Worm (Caenorhabditis elegans) whole organism, young adult: ENCODE measurements around the gene Y53F4B.51.

Source experiments
- B0019.2 ChIP-seq: fragments of 200-800 bp; sonication (Bioruptor generic); conservative IDR thresholded peaks from 2 replicates; pipeline ENCODE4 v1.3.6; 2022; ENCODE audit warnings: missing genetic modification reagents, missing genetic modification characterization, missing compliant biosample characterization
- B0035.1 ChIP-seq: sonication (generic microtip); optimal IDR thresholded peaks from 2 replicates; lab custom pipeline; 2016; ENCODE audit warnings: missing genetic modification characterization, mild to moderate bottlenecking, missing compliant biosample characterization, missing genotype, missing genetic modification reagents
- B0336.3 ChIP-seq: fragments of 200-800 bp; sonication (Bioruptor generic); IDR thresholded peaks from 2 replicates; pipeline ENCODE4 v1.3.6; 2022; ENCODE audit warnings: missing genetic modification characterization, missing compliant biosample characterization
- F10E7.11 ChIP-seq: sonication (generic microtip); optimal IDR thresholded peaks from 2 replicates; lab custom pipeline; 2017; ENCODE audit warnings: mild to moderate bottlenecking, missing genetic modification characterization, moderate library complexity, missing compliant biosample characterization
- F22D6.2 ChIP-seq: sonication (generic microtip); optimal IDR thresholded peaks from 2 replicates; lab custom pipeline; 2016; ENCODE audit warnings: mild to moderate bottlenecking, missing genetic modification characterization, missing compliant biosample characterization
- F23B12.7 ChIP-seq: sonication (generic microtip); optimal IDR thresholded peaks from 2 replicates; lab custom pipeline; 2017; ENCODE audit warnings: missing genetic modification characterization, mild to moderate bottlenecking, missing compliant biosample characterization, antibody characterized with exemption, moderate library complexity; ENCODE audit not compliant: insufficient read depth
- F52B5.7 ChIP-seq: sonication (generic microtip); optimal IDR thresholded peaks from 2 replicates; lab custom pipeline; 2016; ENCODE audit warnings: mild to moderate bottlenecking, missing genetic modification characterization, missing compliant biosample characterization
- F57A8.1 ChIP-seq: fragments of 200-800 bp; sonication (Bioruptor generic); optimal IDR thresholded peaks from 2 replicates; lab custom pipeline; 2018; ENCODE audit warnings: mild to moderate bottlenecking, missing genetic modification characterization, moderate library complexity, missing compliant biosample characterization
- T26A5.8 ChIP-seq: sonication (generic microtip); optimal IDR thresholded peaks from 2 replicates; lab custom pipeline; 2016; ENCODE audit warnings: missing genetic modification characterization, missing compliant biosample characterization
- Y67H2A.10 ChIP-seq: fragments of 200-800 bp; sonication (Bioruptor generic); conservative IDR thresholded peaks from 2 replicates; pipeline ENCODE4 v1.3.6; 2022; ENCODE audit warnings: missing genetic modification reagents, missing genetic modification characterization, missing compliant biosample characterization
- Y79H2A.3 ChIP-seq: fragments of 200-800 bp; sonication (Bioruptor generic); conservative IDR thresholded peaks from 2 replicates; pipeline ENCODE4 v1.3.6; 2022; ENCODE audit warnings: missing genetic modification reagents, missing genetic modification characterization, missing compliant biosample characterization
- ZK185.1 ChIP-seq: sonication (generic microtip); optimal IDR thresholded peaks from 2 replicates; lab custom pipeline; 2016; ENCODE audit warnings: mild to moderate bottlenecking, missing genetic modification characterization, missing compliant biosample characterization; ENCODE audit not compliant: poor library complexity, severe bottlenecking
- aptf-3 ChIP-seq: fragments of 200-800 bp; sonication (Bioruptor generic); IDR thresholded peaks from 2 replicates; pipeline ENCODE4 v1.3.6; 2022; ENCODE audit warnings: missing genetic modification characterization, missing compliant biosample characterization
- bed-1 ChIP-seq: fragments of 200-800 bp; sonication (Bioruptor generic); IDR thresholded peaks from 2 replicates; pipeline ENCODE4 v1.3.6; 2022; ENCODE audit warnings: missing genetic modification reagents, missing genetic modification characterization, missing compliant biosample characterization
- ccch-3 ChIP-seq: fragments of 200-800 bp; sonication (Bioruptor generic); optimal IDR thresholded peaks from 2 replicates; lab custom pipeline; 2018; ENCODE audit warnings: mild to moderate bottlenecking, missing genetic modification characterization, missing compliant biosample characterization
- cebp-1 ChIP-seq, 2 experiments: fragments of 200-800 bp in 1 of 2; sonication (Bioruptor generic) in 1 of 2; sonication (generic microtip) in 1 of 2; IDR thresholded peaks in 1 of 2; optimal IDR thresholded peaks in 1 of 2; 2 replicates each; pipeline versions ENCODE4 v1.3.6 to Lab custom; 2017 to 2022; ENCODE audit warnings: missing compliant biosample characterization in 2 of 2, missing genetic modification characterization in 2 of 2, mild to moderate bottlenecking in 1 of 2, missing genetic modification reagents in 1 of 2, moderate library complexity in 1 of 2
- ceh-100 ChIP-seq: fragments of 200-800 bp; sonication (Bioruptor generic); IDR thresholded peaks from 2 replicates; pipeline ENCODE4 v1.3.6; 2022; ENCODE audit warnings: missing genetic modification reagents, missing genetic modification characterization, missing compliant biosample characterization
- ceh-27 ChIP-seq: fragments of 200-800 bp; sonication (Bioruptor generic); optimal IDR thresholded peaks from 2 replicates; lab custom pipeline; 2018; ENCODE audit warnings: mild to moderate bottlenecking, missing genetic modification characterization, moderate library complexity, missing compliant biosample characterization
- ceh-79 ChIP-seq: sonication (generic microtip); optimal IDR thresholded peaks from 2 replicates; lab custom pipeline; 2017; ENCODE audit warnings: mild to moderate bottlenecking, missing genetic modification characterization, missing compliant biosample characterization
- dpff-1 ChIP-seq: sonication (generic microtip); optimal IDR thresholded peaks from 2 replicates; lab custom pipeline; 2017; ENCODE audit warnings: mild to moderate bottlenecking, missing genetic modification characterization, missing compliant biosample characterization
- efl-1 ChIP-seq: fragments of 150-350 bp; optimal IDR thresholded peaks from 2 replicates; lab custom pipeline; 2014; ENCODE audit warnings: missing biosample characterization, missing genetic modification reagents, missing genetic modification characterization
- ets-4 ChIP-seq: fragments of 200-800 bp; sonication (Bioruptor generic); optimal IDR thresholded peaks from 2 replicates; lab custom pipeline; 2018; ENCODE audit warnings: mild to moderate bottlenecking, missing genetic modification characterization, missing compliant biosample characterization
- fkh-3 ChIP-seq: sonication (generic microtip); optimal IDR thresholded peaks from 2 replicates; lab custom pipeline; 2016; ENCODE audit warnings: mild to moderate bottlenecking, missing genetic modification characterization, missing compliant biosample characterization
- gei-17 ChIP-seq: fragments of 200-800 bp; sonication (Bioruptor generic); optimal IDR thresholded peaks from 2 replicates; lab custom pipeline; 2018; ENCODE audit warnings: mild to moderate bottlenecking, missing genetic modification characterization, missing compliant biosample characterization
- him-1 ChIP-seq: sonication (generic microtip); optimal IDR thresholded peaks from 2 replicates; lab custom pipeline; 2016; ENCODE audit warnings: missing genotype, missing genetic modification reagents, missing genetic modification characterization, missing compliant biosample characterization
- hrde-1 ChIP-seq: sonication (generic microtip); optimal IDR thresholded peaks from 2 replicates; lab custom pipeline; 2016; ENCODE audit warnings: missing genetic modification characterization, mild to moderate bottlenecking, missing compliant biosample characterization, moderate library complexity, missing genotype, missing genetic modification reagents, borderline replicate concordance
- let-526 ChIP-seq: fragments of 200-800 bp; sonication (Bioruptor generic); IDR thresholded peaks from 2 replicates; pipeline ENCODE4 v1.3.6; 2022; ENCODE audit warnings: missing genetic modification reagents, missing genetic modification characterization, missing compliant biosample characterization
- let-607 ChIP-seq, 2 experiments: fragments of 200-800 bp in 1 of 2; sonication (Bioruptor generic) in 1 of 2; sonication (generic microtip) in 1 of 2; optimal IDR thresholded peaks; 2 replicates each; lab custom pipeline; 2016 to 2018; ENCODE audit warnings: mild to moderate bottlenecking in 2 of 2, missing compliant biosample characterization in 2 of 2, missing genetic modification characterization in 2 of 2, moderate library complexity in 2 of 2, missing genotype in 1 of 2
- lin-54 ChIP-seq: fragments of 200-800 bp; sonication (Bioruptor generic); optimal IDR thresholded peaks from 2 replicates; lab custom pipeline; 2018; ENCODE audit warnings: mild to moderate bottlenecking, missing genetic modification characterization, missing compliant biosample characterization
- lsy-27 ChIP-seq: sonication (generic microtip); optimal IDR thresholded peaks from 2 replicates; lab custom pipeline; 2017; ENCODE audit warnings: missing genetic modification characterization, mild to moderate bottlenecking, missing compliant biosample characterization, antibody characterized with exemption, missing genotype, borderline replicate concordance; ENCODE audit not compliant: insufficient read depth
- nhr-90 ChIP-seq: sonication (generic microtip); optimal IDR thresholded peaks from 2 replicates; lab custom pipeline; 2016; ENCODE audit warnings: missing genotype, mild to moderate bottlenecking, missing genetic modification characterization, missing compliant biosample characterization
- rcor-1 ChIP-seq: fragments of 200-800 bp; sonication (Bioruptor generic); IDR thresholded peaks from 2 replicates; pipeline ENCODE4 v1.3.6; 2022; ENCODE audit warnings: missing genetic modification reagents, missing genetic modification characterization, missing compliant biosample characterization
- rpc-1 ChIP-seq, 2 experiments: fragments of 150-350 bp in 1 of 2; sonication (generic microtip) in 1 of 2; optimal IDR thresholded peaks; 2 replicates each; lab custom pipeline; 2014 to 2018; ENCODE audit warnings: missing biosample characterization in 1 of 2, missing genetic modification characterization in 1 of 2, missing genetic modification reagents in 1 of 2, missing genotype in 1 of 2
- tbx-9 ChIP-seq: sonication (generic microtip); optimal IDR thresholded peaks from 2 replicates; lab custom pipeline; 2016; ENCODE audit warnings: borderline replicate concordance, missing genetic modification characterization, inconsistent platforms, missing compliant biosample characterization
- tlf-1 ChIP-seq: fragments of 200-800 bp; sonication (Bioruptor generic); optimal IDR thresholded peaks from 2 replicates; lab custom pipeline; 2018; ENCODE audit warnings: mild to moderate bottlenecking, missing genetic modification characterization, missing compliant biosample characterization
- unc-62 ChIP-seq: fragments of 150-350 bp; optimal IDR thresholded peaks from 2 replicates; lab custom pipeline; 2014; ENCODE audit warnings: missing biosample characterization, missing genetic modification reagents, missing genetic modification characterization
- zim-3 ChIP-seq: sonication (generic microtip); optimal IDR thresholded peaks from 2 replicates; lab custom pipeline; 2017; ENCODE audit warnings: mild to moderate bottlenecking, missing genetic modification characterization, moderate library complexity, missing compliant biosample characterization
- ztf-26 ChIP-seq: sonication (generic microtip); optimal IDR thresholded peaks from 2 replicates; lab custom pipeline; 2017; ENCODE audit warnings: missing genetic modification characterization, missing compliant biosample characterization
- ztf-6 ChIP-seq: fragments of 200-800 bp; sonication (Bioruptor generic); IDR thresholded peaks from 2 replicates; pipeline ENCODE4 v1.3.6; 2022; ENCODE audit warnings: missing genetic modification reagents, missing genetic modification characterization, missing compliant biosample characterization

Y53F4B.51 gene

DNA sequence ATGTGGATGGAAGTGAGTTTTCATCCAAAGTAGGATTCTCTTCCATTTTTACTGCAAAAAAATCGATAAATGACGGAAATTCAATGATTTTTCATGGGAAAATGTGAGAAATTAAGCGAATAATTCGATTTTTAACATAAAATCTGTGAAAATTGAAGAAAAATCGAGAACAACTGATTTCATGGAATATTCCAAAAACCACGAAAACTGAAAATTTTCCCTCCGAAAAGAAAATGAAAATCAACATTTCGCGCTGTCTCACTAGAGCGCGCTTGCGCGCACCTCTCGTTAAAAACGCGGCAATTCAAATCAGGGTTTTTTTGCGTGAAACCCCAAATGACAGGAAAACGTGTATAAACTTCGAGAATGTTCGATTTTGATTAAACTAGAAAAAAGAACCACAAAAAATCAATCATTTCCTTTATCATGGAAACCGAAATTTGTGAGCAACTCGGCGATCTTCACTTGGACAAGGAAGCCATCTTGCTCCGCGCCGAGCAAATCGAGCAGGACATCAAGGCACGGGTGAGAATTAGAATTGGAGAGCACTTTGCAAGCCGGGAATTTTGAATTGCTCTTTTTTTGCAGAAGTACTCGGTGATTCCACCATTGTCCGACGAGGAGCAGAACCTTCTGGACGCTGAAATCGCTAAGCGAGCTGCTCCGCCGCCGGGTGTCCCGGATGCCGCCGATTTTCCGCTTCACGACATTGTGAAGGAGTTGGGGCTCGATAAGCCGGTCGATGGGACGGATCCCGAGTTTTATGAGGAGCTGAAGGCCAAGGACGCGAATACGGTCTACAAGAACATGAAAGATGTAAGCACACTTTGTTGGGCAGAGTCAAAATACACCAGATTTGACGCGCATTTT is 3.6 kb downstream of the Y53F4B.51 start, which contains the start of the genes Y53F4B.9 and Y53F4B.11 (continued):
- TF ChIP-seq ztf-26 (tag; lab: Kevin White, UChicago) (no peak), tbx-9 (tag; lab: Kevin White, UChicago) (no peak), fkh-3 (tag; lab: Kevin White, UChicago) (no peak), let-526 (no peak), F10E7.11 (tag; lab: Kevin White, UChicago) (no peak), ccch-3 (GFP tag; lab: Kevin White, UChicago) (no peak), lin-54 (GFP tag; lab: Kevin White, UChicago) (peak; percentile 100), B0019.2 (peak; percentile 95), ceh-27 (GFP tag; lab: Kevin White, UChicago) (peak; percentile 67), F57A8.1 (no peak), hrde-1 (no peak), bed-1 (GFP tag; lab: Robert Waterston, UW) (no peak), Y79H2A.3 (GFP tag; lab: Robert Waterston, UW) (0 out of 2 replicates have a peak, but pooled peaks have one; percentile 13), ZK185.1 (tag; lab: Kevin White, UChicago) (no peak), tlf-1 (GFP tag; lab: Kevin White, UChicago) (peak; percentile 90), let-607 (tag; optimal IDR thresholded peaks at IDR 0.05; lab: Kevin White, UChicago) (no peak), aptf-3 (GFP tag; lab: Robert Waterston, UW) (no peak), ztf-6 (GFP tag; lab: Robert Waterston, UW) (no peak), F22D6.2 (no peak), cebp-1 (GFP tag; IDR thresholded peaks at IDR 0.05; lab: Robert Waterston, UW) (peak; percentile 65), cebp-1 (tag; optimal IDR thresholded peaks at IDR 0.05; lab: Kevin White, UChicago) (peak; percentile 61), gei-17 (GFP tag; lab: Kevin White, UChicago) (no peak), B0336.3 (GFP tag; lab: Robert Waterston, UW) (peak; percentile 92), ets-4 (no peak), Y67H2A.10 (no peak), lsy-27 (tag; lab: Kevin White, UChicago) (no peak), dpff-1 (no peak), rpc-1 (optimal IDR thresholded peaks at IDR 0.05; lab: Kevin White, UChicago) (no peak), rpc-1 (tag; optimal IDR thresholded peaks at IDR 0.05; lab: Kevin White, UChicago) (no peak), T26A5.8 (tag; lab: Kevin White, UChicago) (no peak), nhr-90 (tag; lab: Kevin White, UChicago) (no peak), efl-1 (peak; percentile 100), F52B5.7 (tag; lab: Kevin White, UChicago) (no peak), unc-62 (GFP tag; lab: Kevin White, UChicago) (no peak), rcor-1 (GFP tag; lab: Robert Waterston, UW) (peak; percentile 83), F23B12.7 (tag; lab: Kevin White, UChicago) (peak; percentile 72), zim-3 (no peak), him-1 (tag; lab: Kevin White, UChicago) (peak; percentile 55), B0035.1 (tag; lab: Kevin White, UChicago) (no peak), ceh-100 (GFP tag; lab: Robert Waterston, UW) (peak; percentile 88), ceh-79 (tag; lab: Kevin White, UChicago) (no peak)
